Fruit fly (Drosophila melanogaster): ENCODE data around the gene SuUR.

The SuUR gene

DNA sequence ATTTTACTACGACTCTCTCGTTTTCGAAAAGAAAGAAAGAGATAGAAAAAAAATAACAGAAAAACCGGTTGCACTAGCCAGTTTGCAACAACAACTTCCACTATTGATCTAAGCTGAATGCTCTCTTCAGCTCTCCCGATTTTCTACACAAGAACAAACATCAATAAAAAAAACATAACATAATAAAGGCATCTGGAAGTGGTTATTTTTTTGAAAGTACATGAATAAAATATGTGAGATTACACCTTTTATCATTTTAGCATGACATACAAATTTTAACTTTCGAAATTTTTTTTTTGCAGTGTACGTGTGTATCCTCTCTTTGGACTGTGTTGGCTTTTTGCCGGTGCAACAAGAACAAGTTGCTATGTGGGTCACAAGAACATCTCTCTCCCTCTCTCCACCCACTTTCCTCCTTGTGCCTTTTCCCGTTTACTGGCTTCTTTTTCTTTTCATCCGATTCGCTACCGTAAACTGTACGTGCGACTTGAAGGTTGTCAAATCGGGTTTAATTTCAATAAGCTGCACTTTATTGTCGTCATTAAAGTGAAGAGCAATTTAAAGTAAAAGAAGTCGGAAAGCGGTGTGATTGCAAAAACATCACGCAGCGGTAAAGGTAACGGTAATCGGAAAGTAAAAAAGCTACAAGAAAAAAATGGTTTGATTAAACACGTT lies 19.9 kb downstream of the SuUR start (continued):
- TF ChIP-seq Eip78C (GFP tag) (peak; percentile 100), vri (GFP tag; optimal IDR thresholded peaks at IDR 0.05) (peak; percentile 63), Eip93F (GFP tag; optimal IDR thresholded peaks at IDR 0.05) (no peak), CG34406 (GFP tag; optimal IDR thresholded peaks at IDR 0.05) (peak; percentile 94), Sox102F (GFP tag; optimal IDR thresholded peaks at IDR 0.05) (peak; percentile 87), CG7368 (GFP tag; optimal IDR thresholded peaks at IDR 0.05) (peak; percentile 96), CG11762 (GFP tag; optimal IDR thresholded peaks at IDR 0.05; ENCODE audit: insufficient read depth) (peak; percentile 97), CG8632 (GFP tag; optimal IDR thresholded peaks at IDR 0.05) (peak; percentile 93), Hr38 (GFP tag; optimal IDR thresholded peaks at IDR 0.05) (peak; percentile 93), CG6276 (GFP tag; optimal IDR thresholded peaks at IDR 0.05) (peak; percentile 99), CG15336 (GFP tag; IDR thresholded peaks at IDR 0.05) (peak; percentile 100), Lpt (GFP tag; optimal IDR thresholded peaks at IDR 0.05) (peak; percentile 99), spab (GFP tag; optimal IDR thresholded peaks at IDR 0.05) (peak; percentile 95), CG3919 (GFP tag; optimal IDR thresholded peaks at IDR 0.05) (peak; percentile 98), CG6163 (GFP tag; IDR thresholded peaks at IDR 0.05) (peak; percentile 99), Ets96B (tag; optimal IDR thresholded peaks at IDR 0.05) (peak; percentile 97), CG11294 (GFP tag; IDR thresholded peaks at IDR 0.05) (peak; percentile 99), ss (GFP tag; optimal IDR thresholded peaks at IDR 0.05) (peak; percentile 95 to 97), Gug (GFP tag; IDR thresholded peaks at IDR 0.05) (peak; percentile 99), net (GFP tag; optimal IDR thresholded peaks at IDR 0.05) (peak; percentile 99), CG8119 (GFP tag; IDR thresholded peaks at IDR 0.05) (peak; percentile 100), CG31627 (GFP tag; optimal IDR thresholded peaks at IDR 0.05) (peak; percentile 87), esn (GFP tag; optimal IDR thresholded peaks at IDR 0.05) (peak; percentile 92), Hr39 (GFP tag; optimal IDR thresholded peaks at IDR 0.05) (no peak), eg (GFP tag; IDR thresholded peaks at IDR 0.05) (peak; percentile 100), Eip75B (GFP tag; optimal IDR thresholded peaks at IDR 0.05) (peak; percentile 99), cyc (GFP tag; optimal IDR thresholded peaks at IDR 0.05) (peak; percentile 90), OdsH (GFP tag; optimal IDR thresholded peaks at IDR 0.05) (peak; percentile 98), CG6808 (GFP tag; optimal IDR thresholded peaks at IDR 0.05) (peak; percentile 93), CG1621 (tag; optimal IDR thresholded peaks at IDR 0.05) (peak; percentile 93), Blimp-1 (GFP tag; optimal IDR thresholded peaks at IDR 0.05) (peak; percentile 68), fd59A (GFP tag; optimal IDR thresholded peaks at IDR 0.05) (peak; percentile 96), CG9139 (GFP tag; optimal IDR thresholded peaks at IDR 0.05) (peak; percentile 93), dsx (GFP tag; optimal IDR thresholded peaks at IDR 0.05; ENCODE audit: poor library complexity, severe bottlenecking) (peak; percentile 96), CG16779 (tag; optimal IDR thresholded peaks at IDR 0.05) (peak; percentile 95), acj6 (GFP tag; optimal IDR thresholded peaks at IDR 0.05) (peak; percentile 97)

dm6 chr3L:11085810-11086209 lies 21.0 kb downstream of the SuUR start:
- TF ChIP-seq Hr38 (GFP tag; optimal IDR thresholded peaks at IDR 0.05) (no peak), fkh (GFP tag; optimal IDR thresholded peaks at IDR 0.05) (peak; percentile 84)

DNA sequence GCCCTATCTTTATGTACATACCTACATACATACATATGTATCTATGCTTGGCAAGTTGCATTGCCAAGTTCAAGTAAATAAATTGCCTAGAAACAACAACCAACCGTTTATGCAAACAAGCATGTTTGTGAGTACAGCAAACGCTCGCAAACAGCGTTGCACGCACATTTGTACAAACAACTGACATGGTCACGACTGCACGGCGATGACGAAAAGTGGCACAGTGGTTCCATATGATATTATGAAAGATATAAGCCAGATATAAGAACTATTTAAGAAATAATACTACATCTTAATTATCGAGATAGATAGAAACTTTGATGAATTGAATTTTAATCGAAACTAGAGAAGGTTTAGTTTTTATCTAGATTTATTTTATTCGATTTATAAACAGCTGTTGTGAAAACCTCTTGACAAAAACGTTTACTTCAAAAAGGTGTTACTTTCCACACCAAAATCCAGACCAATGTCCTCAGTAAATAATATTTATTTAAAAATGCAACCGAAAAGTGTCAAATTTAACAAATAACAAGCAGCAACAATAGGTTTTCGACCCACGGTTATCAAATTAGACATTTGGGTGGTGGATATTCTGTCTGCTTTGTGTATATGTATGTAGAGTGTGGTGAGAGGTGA lies 25.1 kb downstream of the SuUR start:
- peak; percentile 76 for TF ChIP-seq Sox102F (GFP tag; optimal IDR thresholded peaks at IDR 0.05)
- TF ChIP-seq CG34406 (GFP tag; optimal IDR thresholded peaks at IDR 0.05): peak; percentile 69
- peak; percentile 88 for TF ChIP-seq Hr4 (GFP tag; optimal IDR thresholded peaks at IDR 0.05)
- TF ChIP-seq Hr38 (GFP tag; optimal IDR thresholded peaks at IDR 0.05): no peak
- TF ChIP-seq CG16779 (tag; optimal IDR thresholded peaks at IDR 0.05): peak; percentile 3
- TF ChIP-seq lz (GFP tag; optimal IDR thresholded peaks at IDR 0.05): peak; percentile 60
- peak; percentile 71 for TF ChIP-seq Smox (GFP tag; optimal IDR thresholded peaks at IDR 0.05)
- TF ChIP-seq CG11762 (GFP tag; optimal IDR thresholded peaks at IDR 0.05; ENCODE audit: insufficient read depth): peak; percentile 50
- peak; percentile 15 for TF ChIP-seq spab (GFP tag; optimal IDR thresholded peaks at IDR 0.05)
- TF ChIP-seq CG9139 (GFP tag; optimal IDR thresholded peaks at IDR 0.05): no peak
- TF ChIP-seq Sox14 (GFP tag; optimal IDR thresholded peaks at IDR 0.05): peak; percentile 69
- TF ChIP-seq Met (GFP tag; optimal IDR thresholded peaks at IDR 0.05): peak; percentile 78
- TF ChIP-seq Hr39 (GFP tag; optimal IDR thresholded peaks at IDR 0.05): peak; percentile 62
- no peak for TF ChIP-seq dsx (GFP tag; optimal IDR thresholded peaks at IDR 0.05; ENCODE audit: poor library complexity, severe bottlenecking)
- no peak for TF ChIP-seq Blimp-1 (GFP tag; optimal IDR thresholded peaks at IDR 0.05)
- TF ChIP-seq CG8119 (GFP tag; IDR thresholded peaks at IDR 0.05): peak; percentile 79
- peak; percentile 71 for TF ChIP-seq Lpt (GFP tag; optimal IDR thresholded peaks at IDR 0.05)
- TF ChIP-seq acj6 (GFP tag; optimal IDR thresholded peaks at IDR 0.05): peak; percentile 62
- TF ChIP-seq Eip75B (GFP tag; optimal IDR thresholded peaks at IDR 0.05): peak; percentile 49
- no peak for TF ChIP-seq fd59A (GFP tag; optimal IDR thresholded peaks at IDR 0.05)
- TF ChIP-seq CG1621 (tag; optimal IDR thresholded peaks at IDR 0.05): no peak
- peak; percentile 54 for TF ChIP-seq CG31627 (GFP tag; optimal IDR thresholded peaks at IDR 0.05)
- no peak for TF ChIP-seq CG6808 (GFP tag; optimal IDR thresholded peaks at IDR 0.05)
- peak; percentile 77 for TF ChIP-seq achi (GFP tag; optimal IDR thresholded peaks at IDR 0.05)
- TF ChIP-seq CG6792 (GFP tag; optimal IDR thresholded peaks at IDR 0.05): peak; percentile 50

Measured in whole organism, prepupa.